Fruit fly (Drosophila melanogaster) whole organism, embryonic: ENCODE measurements around the gene Grip75.
A peak's percentile ranks its signal among the peaks of the same experiment; 100 is the strongest.

Experiments used
- Antp ChIP-seq: fragments of 200-800 bp; sonication (Bioruptor generic); optimal IDR thresholded peaks from 3 replicates; lab custom pipeline; 2016; ENCODE audit warnings: missing biosample characterization, missing genetic modification characterization
- Atf6 ChIP-seq: fragments of 200-800 bp; sonication (Bioruptor generic); IDR thresholded peaks from 2 replicates; pipeline ENCODE4 v1.3.6; 2022; ENCODE audit warnings: missing biosample characterization, missing genetic modification characterization
- C15 ChIP-seq: fragments of 200-800 bp; sonication (Bioruptor generic); IDR thresholded peaks from 3 replicates; pipeline ENCODE4 v1.3.6; 2022; ENCODE audit warnings: missing biosample characterization, missing genetic modification characterization
- CG10654 ChIP-seq: fragments of 200-800 bp; sonication (Bioruptor generic); optimal IDR thresholded peaks from 2 replicates; lab custom pipeline; 2016; ENCODE audit warnings: missing biosample characterization, missing genetic modification characterization
- CG11695 ChIP-seq: fragments of 200-800 bp; sonication (Bioruptor generic); IDR thresholded peaks from 3 replicates; pipeline ENCODE4 v1.3.6; 2022; ENCODE audit warnings: missing biosample characterization, missing genetic modification characterization
- CG12104 ChIP-seq: fragments of 200-800 bp; sonication (Bioruptor generic); optimal IDR thresholded peaks from 3 replicates; lab custom pipeline; 2016; ENCODE audit warnings: missing biosample characterization, missing genetic modification characterization
- CG12769 ChIP-seq: fragments of 200-800 bp; sonication (Bioruptor generic); optimal IDR thresholded peaks from 2 replicates; lab custom pipeline; 2019; ENCODE audit warnings: missing biosample characterization, mild to moderate bottlenecking, missing genetic modification characterization, moderate library complexity
- CG14860 ChIP-seq: fragments of 200-800 bp; sonication (Bioruptor generic); IDR thresholded peaks from 3 replicates; pipeline ENCODE4 v1.3.6; 2022; ENCODE audit warnings: missing biosample characterization, missing genetic modification characterization; ENCODE audit not compliant: partially characterized antibody
- CG17912 ChIP-seq: fragments of 200-800 bp; sonication (Bioruptor generic); optimal IDR thresholded peaks from 2 replicates; lab custom pipeline; 2018; ENCODE audit warnings: missing biosample characterization, mild to moderate bottlenecking, missing genetic modification characterization
- CG18262 ChIP-seq: fragments of 200-800 bp; optimal IDR thresholded peaks from 3 replicates; lab custom pipeline; 2019; ENCODE audit warnings: missing biosample characterization, mild to moderate bottlenecking, missing genetic modification characterization, moderate library complexity
- CG1832 ChIP-seq: fragments of 200-800 bp; sonication (Bioruptor generic); optimal IDR thresholded peaks from 2 replicates; lab custom pipeline; 2017; ENCODE audit warnings: missing biosample characterization, mild to moderate bottlenecking, missing genetic modification characterization, inconsistent platforms
- CG2129 ChIP-seq: fragments of 200-800 bp; sonication (Bioruptor generic); IDR thresholded peaks from 2 replicates; pipeline ENCODE4 v1.3.6; 2022; ENCODE audit warnings: missing biosample characterization, missing genetic modification characterization; ENCODE audit not compliant: partially characterized antibody
- CG2199 ChIP-seq: fragments of 200-800 bp; sonication (Bioruptor generic); IDR thresholded peaks from 3 replicates; pipeline ENCODE4 v1.3.6; 2022; ENCODE audit warnings: missing biosample characterization, missing genetic modification characterization
- CG2889 ChIP-seq: fragments of 200-800 bp; sonication (Bioruptor generic); IDR thresholded peaks from 3 replicates; pipeline ENCODE4 v1.3.6; 2022; ENCODE audit warnings: missing biosample characterization, missing genetic modification characterization
- CG33557 ChIP-seq: fragments of 200-800 bp; sonication (Bioruptor generic); optimal IDR thresholded peaks from 2 replicates; lab custom pipeline; 2019; ENCODE audit warnings: missing biosample characterization, mild to moderate bottlenecking, missing genetic modification characterization, moderate library complexity
- CG4617 ChIP-seq: fragments of 200-800 bp; sonication (Bioruptor generic); optimal IDR thresholded peaks from 3 replicates; lab custom pipeline; 2016; ENCODE audit warnings: missing biosample characterization, missing genetic modification characterization, borderline replicate concordance
- CG4730 ChIP-seq: fragments of 200-800 bp; sonication (Bioruptor generic); IDR thresholded peaks from 2 replicates; pipeline ENCODE4 v1.3.6; 2022; ENCODE audit warnings: missing biosample characterization, missing genetic modification characterization
- CG4854 ChIP-seq: fragments of 200-800 bp; sonication (Bioruptor generic); optimal IDR thresholded peaks from 2 replicates; lab custom pipeline; 2016; ENCODE audit warnings: missing biosample characterization, missing genetic modification characterization, inconsistent platforms
- CG6683 ChIP-seq: fragments of 200-800 bp; sonication (Bioruptor generic); optimal IDR thresholded peaks from 2 replicates; lab custom pipeline; 2017; ENCODE audit warnings: missing biosample characterization, mild to moderate bottlenecking, missing genetic modification characterization, missing genetic modification reagents
- CG8281 ChIP-seq: fragments of 200-800 bp; sonication (Bioruptor generic); optimal IDR thresholded peaks from 2 replicates; lab custom pipeline; 2018; ENCODE audit warnings: missing biosample characterization, mild to moderate bottlenecking, missing genetic modification characterization, moderate library complexity
- CG8388 ChIP-seq: fragments of 200-800 bp; sonication (Bioruptor generic); optimal IDR thresholded peaks from 2 replicates; lab custom pipeline; 2019; ENCODE audit warnings: missing biosample characterization, mild to moderate bottlenecking, missing genetic modification characterization, moderate library complexity
- CG9437 ChIP-seq: fragments of 200-800 bp; sonication (Bioruptor generic); optimal IDR thresholded peaks from 2 replicates; lab custom pipeline; 2018; ENCODE audit warnings: missing biosample characterization, mild to moderate bottlenecking, missing genetic modification characterization
- CG9876 ChIP-seq: fragments of 200-800 bp; sonication (Bioruptor generic); optimal IDR thresholded peaks from 2 replicates; lab custom pipeline; 2016; ENCODE audit warnings: missing biosample characterization, missing genetic modification characterization
- Dek ChIP-seq: fragments of 200-800 bp; sonication (Bioruptor generic); optimal IDR thresholded peaks from 3 replicates; lab custom pipeline; 2019; ENCODE audit warnings: missing biosample characterization, mild to moderate bottlenecking, missing genetic modification characterization, moderate library complexity
- Fer3 ChIP-seq: fragments of 200-800 bp; sonication (Bioruptor generic); optimal IDR thresholded peaks from 2 replicates; lab custom pipeline; 2018; ENCODE audit warnings: missing biosample characterization, mild to moderate bottlenecking, missing genetic modification characterization, moderate library complexity
- Gug ChIP-seq: fragments of 200-800 bp; sonication (Bioruptor generic); IDR thresholded peaks from 4 replicates; pipeline ENCODE4 v1.3.6; 2022; ENCODE audit warnings: missing biosample characterization, missing genetic modification characterization
- HmgZ ChIP-seq: fragments of 200-800 bp; sonication (Bioruptor generic); optimal IDR thresholded peaks from 2 replicates; lab custom pipeline; 2018; ENCODE audit warnings: missing biosample characterization, mild to moderate bottlenecking, missing genetic modification characterization
- Hr51 ChIP-seq, 2 experiments: fragments of 200-800 bp; sonication (Bioruptor generic); optimal IDR thresholded peaks; 2 replicates in 1 of 2; 3 replicates in 1 of 2; lab custom pipeline; 2016 to 2018; ENCODE audit warnings: missing biosample characterization in 2 of 2, missing genetic modification characterization in 2 of 2, mild to moderate bottlenecking in 1 of 2, moderate library complexity in 1 of 2
- Nf-YC ChIP-seq: fragments of 200-800 bp; optimal IDR thresholded peaks from 3 replicates; lab custom pipeline; 2019; ENCODE audit warnings: missing biosample characterization, mild to moderate bottlenecking, missing genetic modification characterization, moderate library complexity
- Opbp ChIP-seq: fragments of 200-800 bp; sonication (Bioruptor generic); IDR thresholded peaks from 3 replicates; pipeline ENCODE4 v1.3.6; 2022; ENCODE audit warnings: missing biosample characterization, missing genetic modification characterization; ENCODE audit not compliant: partially characterized antibody
- Ravus ChIP-seq: fragments of 200-800 bp; sonication (Bioruptor generic); IDR thresholded peaks from 2 replicates; pipeline ENCODE4 v1.3.6; 2022; ENCODE audit warnings: missing biosample characterization, missing genetic modification characterization
- Sin3A ChIP-seq: fragments of >200 bp; optimal IDR thresholded peaks from 2 replicates; lab custom pipeline; 2018
- Sox102F ChIP-seq: fragments of 200-800 bp; sonication (Bioruptor generic); optimal IDR thresholded peaks from 2 replicates; lab custom pipeline; 2018; ENCODE audit warnings: missing biosample characterization, mild to moderate bottlenecking, missing genetic modification characterization, moderate library complexity
- cato ChIP-seq: fragments of 200-800 bp; sonication (Bioruptor generic); optimal IDR thresholded peaks from 2 replicates; lab custom pipeline; 2016; ENCODE audit warnings: missing biosample characterization, missing genetic modification characterization, borderline replicate concordance
- crol ChIP-seq: fragments of 200-800 bp; sonication (Bioruptor generic); IDR thresholded peaks from 2 replicates; pipeline ENCODE4 v1.3.6; 2022; ENCODE audit warnings: missing biosample characterization, missing genetic modification characterization
- cwo ChIP-seq: fragments of 200-800 bp; sonication (Bioruptor generic); optimal IDR thresholded peaks from 3 replicates; lab custom pipeline; 2017; ENCODE audit warnings: missing biosample characterization, missing genetic modification characterization, mild to moderate bottlenecking, moderate library complexity, missing genetic modification reagents
- danr ChIP-seq: fragments of 200-800 bp; sonication (Bioruptor generic); IDR thresholded peaks from 2 replicates; pipeline ENCODE4 v1.3.6; 2022; ENCODE audit warnings: missing biosample characterization, missing genetic modification characterization
- gem ChIP-seq: fragments of 200-800 bp; sonication (Bioruptor generic); optimal IDR thresholded peaks from 2 replicates; lab custom pipeline; 2019; ENCODE audit warnings: missing biosample characterization, mild to moderate bottlenecking, missing genetic modification characterization, moderate library complexity
- grn ChIP-seq: fragments of 200-800 bp; sonication (Bioruptor generic); optimal IDR thresholded peaks from 3 replicates; lab custom pipeline; 2017; ENCODE audit warnings: missing biosample characterization, missing genetic modification characterization
- ind ChIP-seq: fragments of 200-800 bp; sonication (Bioruptor generic); optimal IDR thresholded peaks from 3 replicates; lab custom pipeline; 2016; ENCODE audit warnings: missing biosample characterization, missing genetic modification characterization
- jing ChIP-seq: fragments of 200-800 bp; sonication (Bioruptor generic); optimal IDR thresholded peaks from 2 replicates; lab custom pipeline; 2018; ENCODE audit warnings: missing biosample characterization, mild to moderate bottlenecking, missing genetic modification characterization
- knrl ChIP-seq: fragments of 200-800 bp; sonication (Bioruptor generic); IDR thresholded peaks from 3 replicates; pipeline ENCODE4 v1.3.6; 2022; ENCODE audit warnings: missing biosample characterization, missing genetic modification characterization; ENCODE audit not compliant: partially characterized antibody
- lab ChIP-seq: fragments of 200-800 bp; sonication (Bioruptor generic); optimal IDR thresholded peaks from 3 replicates; lab custom pipeline; 2017; ENCODE audit warnings: missing biosample characterization, missing genetic modification characterization, mild to moderate bottlenecking, moderate library complexity, missing genetic modification reagents
- luna ChIP-seq: fragments of 200-800 bp; sonication (Bioruptor generic); optimal IDR thresholded peaks from 2 replicates; lab custom pipeline; 2016; ENCODE audit warnings: missing biosample characterization, missing genetic modification characterization
- peb ChIP-seq: fragments of 200-800 bp; sonication (Bioruptor generic); IDR thresholded peaks from 2 replicates; pipeline ENCODE4 v1.3.6; 2022; ENCODE audit warnings: missing biosample characterization, missing genetic modification characterization
- row ChIP-seq: fragments of 200-800 bp; sonication (Bioruptor generic); IDR thresholded peaks from 3 replicates; pipeline ENCODE4 v1.3.6; 2022; ENCODE audit warnings: missing biosample characterization, missing genetic modification characterization
- tna ChIP-seq: fragments of 200-800 bp; sonication (Bioruptor generic); IDR thresholded peaks from 2 replicates; pipeline ENCODE4 v1.3.6; 2022; ENCODE audit warnings: missing biosample characterization, missing genetic modification characterization; ENCODE audit not compliant: partially characterized antibody
- twi ChIP-seq: fragments of 200-800 bp; optimal IDR thresholded peaks from 2 replicates; lab custom pipeline; 2019; ENCODE audit warnings: missing biosample characterization, mild to moderate bottlenecking, missing genetic modification characterization, moderate library complexity
- unc-4 ChIP-seq: fragments of 200-800 bp; sonication (Bioruptor generic); IDR thresholded peaks from 2 replicates; pipeline ENCODE4 v1.3.6; 2022; ENCODE audit warnings: missing biosample characterization, missing genetic modification characterization; ENCODE audit not compliant: partially characterized antibody

The Grip75 gene

DNA sequence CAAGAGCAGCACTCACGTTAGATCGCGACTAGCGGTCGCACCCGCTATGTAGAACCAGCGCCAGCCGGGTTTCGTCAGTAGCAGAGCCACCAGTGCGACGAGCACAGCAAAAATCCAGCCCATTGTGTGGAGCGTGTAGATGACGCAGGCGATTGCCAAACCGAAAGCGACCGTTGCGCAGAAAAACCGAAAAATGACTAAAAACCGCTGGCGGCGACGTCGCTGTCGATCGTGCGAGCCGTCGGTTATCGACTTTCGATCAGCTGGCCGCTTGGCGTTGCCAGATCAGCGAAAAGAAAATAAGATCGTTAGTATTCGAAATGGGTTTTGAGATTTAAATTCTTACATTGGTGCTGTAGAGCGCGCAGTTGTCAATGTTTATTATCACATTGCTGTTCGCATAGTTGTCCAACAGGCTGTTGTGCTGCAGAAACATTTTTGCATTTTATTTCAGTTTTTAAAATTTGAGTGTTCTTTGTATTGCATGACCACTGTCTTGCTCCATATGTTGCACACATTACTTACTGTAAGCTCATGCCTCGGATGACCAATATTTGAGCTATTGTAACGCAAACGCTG lies 33.5 kb downstream of the Grip75 start (continued):
- TF ChIP-seq Hr51 (GFP tag; optimal IDR thresholded peaks at IDR 0.05; lab: Kevin White, UChicago) (peak in 1 of 2 experiments; percentile 40), grn (GFP tag; lab: Kevin White, UChicago) (no peak), Dek (tag; lab: Kevin White, UChicago) (no peak), Ravus (no peak), CG12104 (GFP tag; lab: Kevin White, UChicago) (no peak), row (peak; percentile 56; the same call in 2 of the 3 replicates), CG8388 (GFP tag; lab: Kevin White, UChicago) (no peak), peb (GFP tag; lab: Robert Waterston, UW) (0 out of 2 replicates have a peak, but pooled peaks have one; percentile 11), Opbp (GFP tag; lab: Robert Waterston, UW) (peak; percentile 60; the same call in 2 of the 3 replicates), twi (tag; lab: Kevin White, UChicago) (no peak), Sin3A (lab: Kevin White, UChicago) (no peak), unc-4 (no peak; the same call in 1 of the 2 replicates), Antp (GFP tag; lab: Kevin White, UChicago) (peak; percentile 48), Atf6 (GFP tag; lab: Robert Waterston, UW) (peak; percentile 71; the same call in 1 of the 2 replicates), CG2889 (GFP tag; lab: Robert Waterston, UW) (no peak), CG6683 (GFP tag; lab: Kevin White, UChicago) (no peak), danr (0 out of 2 replicates have a peak, but pooled peaks have one; percentile 20), Nf-YC (tag; lab: Kevin White, UChicago) (peak; percentile 11), knrl (GFP tag; lab: Robert Waterston, UW) (no peak; the same call in 2 of the 3 replicates), cwo (GFP tag; lab: Kevin White, UChicago) (peak; percentile 29), CG18262 (tag; lab: Kevin White, UChicago) (peak; percentile 34), Gug (GFP tag; lab: Robert Waterston, UW) (no peak), CG14860 (no peak), CG9437 (GFP tag; lab: Kevin White, UChicago) (no peak), C15 (GFP tag; lab: Robert Waterston, UW) (no peak), cato (GFP tag; lab: Kevin White, UChicago) (no peak), CG4617 (GFP tag; lab: Kevin White, UChicago) (no peak), tna (GFP tag; lab: Robert Waterston, UW) (peak; percentile 42; the same call in 1 of the 2 replicates), jing (GFP tag; lab: Kevin White, UChicago) (no peak), HmgZ (tag; lab: Kevin White, UChicago) (peak; percentile 49), CG1832 (no peak), CG17912 (no peak), crol (GFP tag; lab: Robert Waterston, UW) (no peak), CG2199 (GFP tag; lab: Robert Waterston, UW) (no peak), Sox102F (no peak), CG33557 (GFP tag; lab: Kevin White, UChicago) (no peak), CG11695 (GFP tag; lab: Robert Waterston, UW) (no peak; the same call in 2 of the 3 replicates), luna (GFP tag; lab: Kevin White, UChicago) (no peak), lab (GFP tag; lab: Kevin White, UChicago) (peak; percentile 70), gem (tag; lab: Kevin White, UChicago) (peak; percentile 53), CG4854 (GFP tag; lab: Kevin White, UChicago) (peak; percentile 8), CG4730 (no peak), CG2129 (no peak), CG9876 (GFP tag; lab: Kevin White, UChicago) (peak; percentile 27), CG8281 (tag; lab: Kevin White, UChicago) (no peak), Fer3 (tag; lab: Kevin White, UChicago) (peak; percentile 27), CG12769 (tag; lab: Kevin White, UChicago) (peak; percentile 35), CG10654 (GFP tag; lab: Kevin White, UChicago) (no peak), ind (GFP tag; lab: Kevin White, UChicago) (peak; percentile 20)
